Fruit fly (Drosophila melanogaster): ENCODE data around the gene Eip93F.
A peak's percentile ranks its signal among the peaks of the same experiment; 100 is the strongest.

Gene Eip93F

dm6 chr3R:22026922-22027742, 78.2 kb downstream of the Eip93F start, which contains the start of the genes Cchl and ND-42:
Gene Cchl (minus strand): TSS chr3R:22027480.
Gene ND-42 (plus strand): TSS chr3R:22027709.
- peak; percentile 50; the same call in 1 of the 2 replicates for TF ChIP-seq CG11294 (GFP tag; IDR thresholded peaks at IDR 0.05)
- peak; percentile 80 for TF ChIP-seq CG34406 (GFP tag; optimal IDR thresholded peaks at IDR 0.05)
- TF ChIP-seq Hr38 (GFP tag; optimal IDR thresholded peaks at IDR 0.05) = peak; percentile 54
- peak; percentile 57 for TF ChIP-seq CG11902 (GFP tag; optimal IDR thresholded peaks at IDR 0.05)
- TF ChIP-seq Hr39 (GFP tag; optimal IDR thresholded peaks at IDR 0.05) = peak; percentile 77
- peak; percentile 69 for TF ChIP-seq CG8319 (GFP tag; optimal IDR thresholded peaks at IDR 0.05)
- peak; percentile 71 for TF ChIP-seq Ets96B (tag; optimal IDR thresholded peaks at IDR 0.05)
- TF ChIP-seq dac (GFP tag; optimal IDR thresholded peaks at IDR 0.05) = no peak
- peak; percentile 68 for TF ChIP-seq CG8119 (GFP tag; IDR thresholded peaks at IDR 0.05)
- peak; percentile 61 for TF ChIP-seq CG7368 (GFP tag; optimal IDR thresholded peaks at IDR 0.05)
- TF ChIP-seq CG32006 (GFP tag; optimal IDR thresholded peaks at IDR 0.05) = no peak
- TF ChIP-seq CG6276 (GFP tag; optimal IDR thresholded peaks at IDR 0.05) = no peak
- TF ChIP-seq topi (GFP tag; optimal IDR thresholded peaks at IDR 0.05) = peak; percentile 79
- peak; percentile 95 for TF ChIP-seq Eip78C (GFP tag)
- TF ChIP-seq CG11762 (GFP tag; optimal IDR thresholded peaks at IDR 0.05; ENCODE audit: insufficient read depth) = peak; percentile 45
- peak; percentile 51 for TF ChIP-seq dsx (GFP tag; optimal IDR thresholded peaks at IDR 0.05; ENCODE audit: poor library complexity, severe bottlenecking)
- TF ChIP-seq spab (GFP tag; optimal IDR thresholded peaks at IDR 0.05) = no peak
- TF ChIP-seq eg (GFP tag; IDR thresholded peaks at IDR 0.05) = peak; percentile 81
- no peak for TF ChIP-seq Sox102F (GFP tag; optimal IDR thresholded peaks at IDR 0.05)
- TF ChIP-seq CG6792 (GFP tag; optimal IDR thresholded peaks at IDR 0.05) = peak; percentile 76
- peak; percentile 86 for TF ChIP-seq CG31627 (GFP tag; optimal IDR thresholded peaks at IDR 0.05)
- TF ChIP-seq CG3919 (GFP tag; optimal IDR thresholded peaks at IDR 0.05) = peak; percentile 80
- peak; percentile 81 for TF ChIP-seq CG3032 (tag; optimal IDR thresholded peaks at IDR 0.05)
- TF ChIP-seq CG4318 (GFP tag; optimal IDR thresholded peaks at IDR 0.05) = no peak
- TF ChIP-seq CG10669 (GFP tag; optimal IDR thresholded peaks at IDR 0.05) = no peak
- TF ChIP-seq Blimp-1 (GFP tag; optimal IDR thresholded peaks at IDR 0.05) = no peak
- TF ChIP-seq Eip93F (GFP tag; optimal IDR thresholded peaks at IDR 0.05) = no peak
- peak; percentile 62 for TF ChIP-seq fd59A (GFP tag; optimal IDR thresholded peaks at IDR 0.05)
- TF ChIP-seq CG15336 (GFP tag; IDR thresholded peaks at IDR 0.05) = peak; percentile 64
- TF ChIP-seq fd85E (GFP tag; optimal IDR thresholded peaks at IDR 0.05) = no peak
- TF ChIP-seq Ets21C (GFP tag; optimal IDR thresholded peaks at IDR 0.05) = peak; percentile 57
- TF ChIP-seq acj6 (GFP tag; optimal IDR thresholded peaks at IDR 0.05) = peak; percentile 85
- TF ChIP-seq CG1621 (tag; optimal IDR thresholded peaks at IDR 0.05) = no peak
- TF ChIP-seq cyc (GFP tag; optimal IDR thresholded peaks at IDR 0.05) = peak; percentile 81
- no peak for TF ChIP-seq Smox (GFP tag; optimal IDR thresholded peaks at IDR 0.05)
- TF ChIP-seq pdm3 (GFP tag; optimal IDR thresholded peaks at IDR 0.05) = peak; percentile 80
- TF ChIP-seq Gug (GFP tag; IDR thresholded peaks at IDR 0.05) = peak; percentile 48
- peak; percentile 82 for TF ChIP-seq net (GFP tag; optimal IDR thresholded peaks at IDR 0.05)
- peak; percentile 16 for TF ChIP-seq CG6854 (GFP tag; optimal IDR thresholded peaks at IDR 0.05)
- TF ChIP-seq Hr4 (GFP tag; optimal IDR thresholded peaks at IDR 0.05) = no peak
- no peak for TF ChIP-seq CG16779 (tag; optimal IDR thresholded peaks at IDR 0.05)
- peak; percentile 80 for TF ChIP-seq achi (GFP tag; optimal IDR thresholded peaks at IDR 0.05)
- no peak for TF ChIP-seq fkh (GFP tag; optimal IDR thresholded peaks at IDR 0.05)
- peak; percentile 74; the same call in 2 of the 3 replicates for TF ChIP-seq CG6163 (GFP tag; IDR thresholded peaks at IDR 0.05)
- TF ChIP-seq CG6808 (GFP tag; optimal IDR thresholded peaks at IDR 0.05) = peak; percentile 77
- TF ChIP-seq CG10631 (GFP tag; optimal IDR thresholded peaks at IDR 0.05) = peak; percentile 87
- TF ChIP-seq esn (GFP tag; optimal IDR thresholded peaks at IDR 0.05) = peak; percentile 88
- TF ChIP-seq Sox15 (GFP tag; optimal IDR thresholded peaks at IDR 0.05) = peak; percentile 69
- no peak for TF ChIP-seq OdsH (GFP tag; optimal IDR thresholded peaks at IDR 0.05)
- peak; percentile 75 for TF ChIP-seq Sox14 (GFP tag; optimal IDR thresholded peaks at IDR 0.05)

All from whole organism, prepupa.